Worm (Caenorhabditis elegans): ENCODE data around the gene Y82E9BR.5.

- TF ChIP-seq pha-4 (GFP tag; IDR thresholded peaks at IDR 0.05) (no peak), pha-4 (tag; optimal IDR thresholded peaks at IDR 0.05) (no peak), R02D3.7 (tag; optimal IDR thresholded peaks at IDR 0.05) (no peak), zfp-3 (GFP tag; conservative IDR thresholded peaks at IDR 0.05) (no peak), pqm-1 (tag; optimal IDR thresholded peaks at IDR 0.05) (peak; percentile 1), lsy-2 (tag; optimal IDR thresholded peaks at IDR 0.05) (no peak), nhr-11 (tag; optimal IDR thresholded peaks at IDR 0.05) (no peak), nhr-77 (tag; optimal IDR thresholded peaks at IDR 0.05) (no peak), sdz-12 (GFP tag; optimal IDR thresholded peaks at IDR 0.05) (no peak), fos-1 (tag; optimal IDR thresholded peaks at IDR 0.05) (no peak), fkh-10 (GFP tag; optimal IDR thresholded peaks at IDR 0.05) (no peak), jun-1 (tag; optimal IDR thresholded peaks at IDR 0.05) (no peak), unc-39 (tag; optimal IDR thresholded peaks at IDR 0.05) (no peak), mes-2 (tag; optimal IDR thresholded peaks at IDR 0.05; ENCODE audit: poor library complexity, severe bottlenecking) (no peak), lin-13 (GFP tag; optimal IDR thresholded peaks at IDR 0.05) (no peak)
Observed at ce11 chrIII:1388274-1389058, 4.3 kb downstream of the Y82E9BR.5 start, which contains the start of gene pals-20.

All from whole organism, L4 larva.